Fruit fly (Drosophila melanogaster) whole organism, adult: ENCODE results near the gene ldbr.

Experiments
- CG11617 ChIP-seq: fragments of 200-800 bp; sonication (Bioruptor generic); optimal IDR thresholded peaks from 2 replicates; lab custom pipeline; 2017; ENCODE audit warnings: mild to moderate bottlenecking, missing biosample characterization, missing genetic modification reagents, missing genetic modification characterization
- CG12768 ChIP-seq: fragments of 200-800 bp; sonication (Bioruptor generic); optimal IDR thresholded peaks from 2 replicates; lab custom pipeline; 2017; ENCODE audit warnings: missing biosample characterization, missing genetic modification characterization, mild to moderate bottlenecking, moderate library complexity, missing genetic modification reagents
- CG14711 ChIP-seq: fragments of 200-800 bp; sonication (Bioruptor generic); optimal IDR thresholded peaks from 2 replicates; lab custom pipeline; 2018; ENCODE audit warnings: missing biosample characterization, mild to moderate bottlenecking, missing genetic modification characterization, moderate library complexity
- CG1620 ChIP-seq: fragments of 200-800 bp; sonication (Bioruptor generic); optimal IDR thresholded peaks from 2 replicates; lab custom pipeline; 2016; ENCODE audit warnings: missing biosample characterization, missing genetic modification characterization
- CG7045 ChIP-seq: fragments of 200-800 bp; sonication (Bioruptor generic); optimal IDR thresholded peaks from 2 replicates; lab custom pipeline; 2017; ENCODE audit warnings: missing biosample characterization, mild to moderate bottlenecking, missing genetic modification characterization
- CG7101 ChIP-seq: fragments of 200-800 bp; sonication (Bioruptor generic); optimal IDR thresholded peaks from 2 replicates; lab custom pipeline; 2018; ENCODE audit warnings: missing biosample characterization, mild to moderate bottlenecking, missing genetic modification characterization, moderate library complexity
- Crg-1 ChIP-seq: fragments of 200-800 bp; sonication (Bioruptor generic); optimal IDR thresholded peaks from 2 replicates; lab custom pipeline; 2016; ENCODE audit warnings: missing biosample characterization, missing genetic modification characterization
- bab1 ChIP-seq: fragments of 200-800 bp; sonication (Bioruptor generic); optimal IDR thresholded peaks from 3 replicates; lab custom pipeline; 2019; ENCODE audit warnings: missing biosample characterization, mild to moderate bottlenecking, missing genetic modification characterization, moderate library complexity
- cic ChIP-seq: fragments of 200-800 bp; sonication (Bioruptor generic); optimal IDR thresholded peaks from 2 replicates; lab custom pipeline; 2017; ENCODE audit warnings: missing biosample characterization, mild to moderate bottlenecking, missing genetic modification characterization, moderate library complexity
- kay ChIP-seq: fragments of 200-800 bp; sonication (Bioruptor generic); peaks from one replicate; lab custom pipeline; 2016; ENCODE audit warnings: missing biosample characterization, missing genetic modification characterization, borderline replicate concordance
- ovo ChIP-seq: fragments of 200-800 bp; sonication (Bioruptor generic); optimal IDR thresholded peaks from 2 replicates; lab custom pipeline; 2016; ENCODE audit warnings: missing biosample characterization, missing genetic modification characterization
- pad ChIP-seq: fragments of 200-800 bp; sonication (Bioruptor generic); optimal IDR thresholded peaks from 3 replicates; lab custom pipeline; 2017; ENCODE audit warnings: missing biosample characterization, missing genetic modification characterization, mild to moderate bottlenecking, moderate library complexity, missing genetic modification reagents
- tj ChIP-seq: fragments of 200-800 bp; sonication (Bioruptor generic); optimal IDR thresholded peaks from 3 replicates; lab custom pipeline; 2017; ENCODE audit warnings: missing biosample characterization, mild to moderate bottlenecking, missing genetic modification characterization, moderate library complexity

DNA sequence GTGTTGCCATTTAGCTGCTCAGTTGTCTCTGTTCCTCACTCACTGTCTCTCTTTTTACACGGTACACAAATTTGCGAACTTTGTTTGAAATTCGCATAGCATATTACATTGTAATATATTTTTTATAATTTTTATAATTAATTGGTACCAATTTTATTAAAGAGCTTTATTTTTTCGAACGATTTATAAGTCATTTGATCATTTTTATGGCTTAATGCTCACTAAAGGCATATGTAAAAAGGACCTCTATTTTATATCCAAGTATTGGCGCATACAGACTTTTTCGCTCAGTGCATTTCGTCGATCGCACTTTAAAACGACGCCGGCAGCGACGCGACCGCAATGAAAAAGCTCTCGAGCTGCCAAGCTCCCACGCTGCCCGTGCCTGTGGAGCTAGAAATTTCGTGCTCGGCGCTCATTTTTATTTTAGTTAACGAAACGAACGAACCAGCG is 25.5 kb upstream of the ldbr start:
- TF ChIP-seq Crg-1 (GFP tag; lab: Kevin White, UChicago) (peak; percentile 94), CG11617 (GFP tag; lab: Kevin White, UChicago) (peak; percentile 99), ovo (GFP tag; lab: Kevin White, UChicago) (peak; percentile 96), kay (GFP tag; lab: Kevin White, UChicago) (peak; percentile 98), CG1620 (GFP tag; lab: Kevin White, UChicago) (peak; percentile 87), bab1 (GFP tag; lab: Kevin White, UChicago) (peak; percentile 96), CG14711 (peak; percentile 94), CG7101 (tag; lab: Kevin White, UChicago) (peak; percentile 98), cic (peak; percentile 85), CG7045 (GFP tag; lab: Kevin White, UChicago) (peak; percentile 99), tj (peak; percentile 92), CG12768 (GFP tag; lab: Kevin White, UChicago) (peak; percentile 99), pad (GFP tag; lab: Kevin White, UChicago) (peak; percentile 90)
